Worm (Caenorhabditis elegans) whole organism, young adult: Measurements from ENCODE around the gene R08F11.1.

ENCODE experiments used
- B0261.1 ChIP-seq: sonication (generic microtip); optimal IDR thresholded peaks from 2 replicates; lab custom pipeline; 2016; ENCODE audit warnings: mild to moderate bottlenecking, missing genetic modification characterization, moderate library complexity, missing compliant biosample characterization
- B0336.3 ChIP-seq: fragments of 200-800 bp; sonication (Bioruptor generic); IDR thresholded peaks from 2 replicates; pipeline ENCODE4 v1.3.6; 2022; ENCODE audit warnings: missing genetic modification characterization, missing compliant biosample characterization
- F23B12.7 ChIP-seq: sonication (generic microtip); optimal IDR thresholded peaks from 2 replicates; lab custom pipeline; 2017; ENCODE audit warnings: missing genetic modification characterization, mild to moderate bottlenecking, missing compliant biosample characterization, antibody characterized with exemption, moderate library complexity; ENCODE audit not compliant: insufficient read depth
- F33H1.4 ChIP-seq: fragments of 200-800 bp; sonication (Bioruptor generic); IDR thresholded peaks from 2 replicates; pipeline ENCODE4 v1.3.6; 2022; ENCODE audit warnings: missing genetic modification reagents, missing genetic modification characterization, missing compliant biosample characterization
- F49E8.2 ChIP-seq: sonication (generic microtip); optimal IDR thresholded peaks from 3 replicates; lab custom pipeline; 2017; ENCODE audit warnings: missing genetic modification characterization, mild to moderate bottlenecking, missing compliant biosample characterization, antibody characterized with exemption, moderate library complexity; ENCODE audit not compliant: insufficient read depth
- F55B11.4 ChIP-seq: sonication (generic microtip); optimal IDR thresholded peaks from 2 replicates; lab custom pipeline; 2016; ENCODE audit warnings: missing compliant biosample characterization, missing genetic modification characterization, borderline replicate concordance; ENCODE audit not compliant: insufficient read depth
- K12H6.12 ChIP-seq: fragments of 200-800 bp; sonication (Bioruptor generic); optimal IDR thresholded peaks from 2 replicates; lab custom pipeline; 2018; ENCODE audit warnings: mild to moderate bottlenecking, missing genetic modification characterization, missing compliant biosample characterization
- T26A5.8 ChIP-seq: sonication (generic microtip); optimal IDR thresholded peaks from 2 replicates; lab custom pipeline; 2016; ENCODE audit warnings: missing genetic modification characterization, missing compliant biosample characterization
- ZK185.1 ChIP-seq: sonication (generic microtip); optimal IDR thresholded peaks from 2 replicates; lab custom pipeline; 2016; ENCODE audit warnings: mild to moderate bottlenecking, missing genetic modification characterization, missing compliant biosample characterization; ENCODE audit not compliant: poor library complexity, severe bottlenecking
- akir-1 ChIP-seq: fragments of 200-800 bp; sonication (Bioruptor generic); optimal IDR thresholded peaks from 2 replicates; lab custom pipeline; 2018; ENCODE audit warnings: mild to moderate bottlenecking, missing genetic modification characterization, moderate library complexity, missing compliant biosample characterization
- ama-1 ChIP-seq, 3 experiments: fragments of 150-350 bp in 1 of 3; sonication (generic microtip) in 2 of 3; optimal IDR thresholded peaks; 2 replicates each; lab custom pipeline; 2014 to 2018; ENCODE audit warnings: missing biosample characterization in 2 of 3, missing genetic modification characterization in 2 of 3, missing genetic modification reagents in 2 of 3
- aptf-3 ChIP-seq: fragments of 200-800 bp; sonication (Bioruptor generic); IDR thresholded peaks from 2 replicates; pipeline ENCODE4 v1.3.6; 2022; ENCODE audit warnings: missing genetic modification characterization, missing compliant biosample characterization
- attf-3 ChIP-seq: fragments of 200-800 bp; sonication (Bioruptor generic); conservative IDR thresholded peaks from 2 replicates; pipeline ENCODE4 v1.3.6; 2022; ENCODE audit warnings: missing genetic modification reagents, missing genetic modification characterization, missing compliant biosample characterization
- bed-1 ChIP-seq: fragments of 200-800 bp; sonication (Bioruptor generic); IDR thresholded peaks from 2 replicates; pipeline ENCODE4 v1.3.6; 2022; ENCODE audit warnings: missing genetic modification reagents, missing genetic modification characterization, missing compliant biosample characterization
- cebp-1 ChIP-seq, 2 experiments: fragments of 200-800 bp in 1 of 2; sonication (Bioruptor generic) in 1 of 2; sonication (generic microtip) in 1 of 2; IDR thresholded peaks in 1 of 2; optimal IDR thresholded peaks in 1 of 2; 2 replicates each; pipeline versions ENCODE4 v1.3.6 to Lab custom; 2017 to 2022; ENCODE audit warnings: missing compliant biosample characterization in 2 of 2, missing genetic modification characterization in 2 of 2, mild to moderate bottlenecking in 1 of 2, missing genetic modification reagents in 1 of 2, moderate library complexity in 1 of 2
- cebp-2 ChIP-seq: fragments of 200-800 bp; sonication (Bioruptor generic); IDR thresholded peaks from 2 replicates; pipeline ENCODE4 v1.3.6; 2022; ENCODE audit warnings: missing genetic modification characterization, missing compliant biosample characterization
- ceh-58 ChIP-seq: fragments of 200-800 bp; sonication (Bioruptor generic); IDR thresholded peaks from 2 replicates; pipeline ENCODE4 v1.3.6; 2022; ENCODE audit warnings: missing genetic modification characterization, missing compliant biosample characterization
- ceh-91 ChIP-seq: fragments of 200-800 bp; sonication (Bioruptor generic); IDR thresholded peaks from 2 replicates; pipeline ENCODE4 v1.3.6; 2022; ENCODE audit warnings: missing genetic modification reagents, missing genetic modification characterization, missing compliant biosample characterization
- dpl-1 ChIP-seq: fragments of 150-350 bp; optimal IDR thresholded peaks from 2 replicates; lab custom pipeline; 2014; ENCODE audit warnings: missing biosample characterization, missing genetic modification reagents, missing genetic modification characterization
- ekl-4 ChIP-seq: fragments of 200-800 bp; sonication (Bioruptor generic); IDR thresholded peaks from 2 replicates; pipeline ENCODE4 v1.3.6; 2022; ENCODE audit warnings: missing genetic modification reagents, missing genetic modification characterization, missing compliant biosample characterization
- hlh-12 ChIP-seq: sonication (generic microtip); optimal IDR thresholded peaks from 2 replicates; lab custom pipeline; 2016; ENCODE audit warnings: missing genetic modification characterization, missing compliant biosample characterization
- lin-26 ChIP-seq: fragments of 200-800 bp; sonication (Bioruptor generic); IDR thresholded peaks from 2 replicates; pipeline ENCODE4 v1.3.6; 2022; ENCODE audit warnings: missing genetic modification reagents, missing genetic modification characterization, missing compliant biosample characterization
- lin-54 ChIP-seq: fragments of 200-800 bp; sonication (Bioruptor generic); optimal IDR thresholded peaks from 2 replicates; lab custom pipeline; 2018; ENCODE audit warnings: mild to moderate bottlenecking, missing genetic modification characterization, missing compliant biosample characterization
- madf-6 ChIP-seq: fragments of 200-800 bp; sonication (Bioruptor generic); IDR thresholded peaks from 2 replicates; pipeline ENCODE4 v1.3.6; 2022; ENCODE audit warnings: missing genetic modification reagents, missing genetic modification characterization, missing compliant biosample characterization
- mes-4 ChIP-seq: sonication (generic microtip); optimal IDR thresholded peaks from 2 replicates; lab custom pipeline; 2016; ENCODE audit warnings: missing genotype, missing genetic modification characterization, missing compliant biosample characterization
- nfya-1 ChIP-seq: sonication (generic microtip); optimal IDR thresholded peaks from 2 replicates; lab custom pipeline; 2017; ENCODE audit warnings: antibody characterized with exemption, missing compliant biosample characterization, missing genetic modification characterization, borderline replicate concordance; ENCODE audit not compliant: insufficient read depth
- nfya-2 ChIP-seq: fragments of 200-800 bp; sonication (Bioruptor generic); IDR thresholded peaks from 2 replicates; pipeline ENCODE4 v1.3.6; 2022; ENCODE audit warnings: missing genetic modification reagents, missing genetic modification characterization, missing compliant biosample characterization
- nhr-179 ChIP-seq: sonication (generic microtip); optimal IDR thresholded peaks from 2 replicates; lab custom pipeline; 2016; ENCODE audit warnings: mild to moderate bottlenecking, missing genetic modification characterization, missing compliant biosample characterization
- nhr-27 ChIP-seq: fragments of 200-800 bp; sonication (Bioruptor generic); optimal IDR thresholded peaks from 2 replicates; lab custom pipeline; 2018; ENCODE audit warnings: mild to moderate bottlenecking, missing genetic modification characterization, moderate library complexity, missing compliant biosample characterization
- nhr-90 ChIP-seq: sonication (generic microtip); optimal IDR thresholded peaks from 2 replicates; lab custom pipeline; 2016; ENCODE audit warnings: missing genotype, mild to moderate bottlenecking, missing genetic modification characterization, missing compliant biosample characterization
- rpc-1 ChIP-seq, 2 experiments: fragments of 150-350 bp in 1 of 2; sonication (generic microtip) in 1 of 2; optimal IDR thresholded peaks; 2 replicates each; lab custom pipeline; 2014 to 2018; ENCODE audit warnings: missing biosample characterization in 1 of 2, missing genetic modification characterization in 1 of 2, missing genetic modification reagents in 1 of 2, missing genotype in 1 of 2
- sea-2 ChIP-seq: fragments of 200-800 bp; sonication (Bioruptor generic); IDR thresholded peaks from 2 replicates; pipeline ENCODE4 v1.3.6; 2022; ENCODE audit warnings: missing genetic modification characterization, missing compliant biosample characterization
- sptf-2 ChIP-seq: fragments of 200-800 bp; sonication (Bioruptor generic); optimal IDR thresholded peaks from 2 replicates; lab custom pipeline; 2018; ENCODE audit warnings: mild to moderate bottlenecking, missing genetic modification characterization, missing compliant biosample characterization
- unc-62 ChIP-seq: fragments of 150-350 bp; optimal IDR thresholded peaks from 2 replicates; lab custom pipeline; 2014; ENCODE audit warnings: missing biosample characterization, missing genetic modification reagents, missing genetic modification characterization
- zim-3 ChIP-seq: sonication (generic microtip); optimal IDR thresholded peaks from 2 replicates; lab custom pipeline; 2017; ENCODE audit warnings: mild to moderate bottlenecking, missing genetic modification characterization, moderate library complexity, missing compliant biosample characterization
- ztf-26 ChIP-seq: sonication (generic microtip); optimal IDR thresholded peaks from 2 replicates; lab custom pipeline; 2017; ENCODE audit warnings: missing genetic modification characterization, missing compliant biosample characterization
- ztf-3 ChIP-seq: fragments of 200-800 bp; sonication (Bioruptor generic); optimal IDR thresholded peaks from 2 replicates; lab custom pipeline; 2018; ENCODE audit warnings: mild to moderate bottlenecking, missing genetic modification characterization, missing compliant biosample characterization

The R08F11.1 gene

ce11 chrV:3810035-3810434 lies 26.0 kb upstream of the R08F11.1 start:
- TF ChIP-seq ceh-58 (no peak), nhr-179 (tag; lab: Kevin White, UChicago) (no peak), unc-62 (GFP tag; lab: Kevin White, UChicago) (no peak), cebp-2 (no peak), ztf-3 (no peak), B0261.1 (tag; lab: Kevin White, UChicago) (no peak), aptf-3 (no peak), ZK185.1 (no peak), ama-1 (optimal IDR thresholded peaks at IDR 0.05; lab: Kevin White, UChicago) (no peak), ama-1 (GFP tag; optimal IDR thresholded peaks at IDR 0.05; lab: Kevin White, UChicago) (no peak), nfya-2 (GFP tag; lab: Robert Waterston, UW) (no peak), ceh-91 (GFP tag; lab: Robert Waterston, UW) (no peak), akir-1 (GFP tag; lab: Kevin White, UChicago) (no peak), F49E8.2 (tag; lab: Kevin White, UChicago) (no peak), lin-54 (no peak), hlh-12 (tag; lab: Kevin White, UChicago) (no peak)

- TF ChIP-seq attf-3 (GFP tag; lab: Robert Waterston, UW), result no peak
- no peak for TF ChIP-seq madf-6 (GFP tag; lab: Robert Waterston, UW)
- no peak for TF ChIP-seq sea-2 (GFP tag; lab: Robert Waterston, UW)
- no peak for TF ChIP-seq B0336.3 (GFP tag; lab: Robert Waterston, UW)
- TF ChIP-seq rpc-1 (optimal IDR thresholded peaks at IDR 0.05; lab: Kevin White, UChicago), result no peak
- no peak for TF ChIP-seq rpc-1 (tag; optimal IDR thresholded peaks at IDR 0.05; lab: Kevin White, UChicago)
- TF ChIP-seq F23B12.7 (tag; lab: Kevin White, UChicago), result no peak
- no peak for TF ChIP-seq K12H6.12
- TF ChIP-seq dpl-1, result no peak
- TF ChIP-seq nfya-1, result no peak
- TF ChIP-seq T26A5.8 (tag; lab: Kevin White, UChicago), result no peak
- no peak for TF ChIP-seq mes-4 (tag; lab: Kevin White, UChicago)
- no peak for TF ChIP-seq lin-54
- no peak for TF ChIP-seq B0261.1 (tag; lab: Kevin White, UChicago)
- no peak for TF ChIP-seq zim-3 (tag; lab: Kevin White, UChicago)
- TF ChIP-seq F33H1.4 (GFP tag; lab: Robert Waterston, UW), result no peak
- no peak for TF ChIP-seq F55B11.4 (tag; lab: Kevin White, UChicago)
Measured at ce11 chrV:3808336-3808735, 24.3 kb upstream of the R08F11.1 start, which contains the start of gene srw-6. srw-6 (plus strand) TSS chrV:3808636.

- no peak for TF ChIP-seq ztf-26 (tag; lab: Kevin White, UChicago)
- no peak for TF ChIP-seq cebp-2
- TF ChIP-seq nhr-90, result no peak
Measured at ce11 chrV:3807846-3808245, 23.8 kb upstream of the R08F11.1 start.

ce11 chrV:3805961-3806360 lies 21.9 kb upstream of the R08F11.1 start, which contains the start of gene srw-7:
srw-7 (plus strand) TSS chrV:3806261.
- TF ChIP-seq nhr-27 (tag; lab: Kevin White, UChicago) (no peak), cebp-1 (GFP tag; IDR thresholded peaks at IDR 0.05; lab: Robert Waterston, UW) (no peak), cebp-1 (tag; optimal IDR thresholded peaks at IDR 0.05; lab: Kevin White, UChicago) (no peak), nfya-1 (no peak), hlh-12 (tag; lab: Kevin White, UChicago) (no peak), ekl-4 (GFP tag; lab: Robert Waterston, UW) (no peak), lin-26 (GFP tag; lab: Robert Waterston, UW) (no peak), bed-1 (GFP tag; lab: Robert Waterston, UW) (no peak), sptf-2 (GFP tag; lab: Kevin White, UChicago) (no peak), dpl-1 (no peak)
